Worm (Caenorhabditis elegans): Measurements from ENCODE around the gene Y53C12A.10.

- TF ChIP-seq flt-1 (GFP tag; IDR thresholded peaks at IDR 0.05) (no peak), klf-2 (GFP tag; conservative IDR thresholded peaks at IDR 0.05) (no peak), cog-1 (tag; optimal IDR thresholded peaks at IDR 0.05) (no peak), ztf-29 (GFP tag; IDR thresholded peaks at IDR 0.05) (no peak), ref-1 (GFP tag; conservative IDR thresholded peaks at IDR 0.05) (no peak), med-1 (GFP tag; optimal IDR thresholded peaks at IDR 0.05; ENCODE audit: insufficient read depth) (no peak)
Measured at ce11 chrII:9656210-9656755, 48.4 kb downstream of the Y53C12A.10 start, which contains the start of gene gstk-1.

All from whole organism, midembryonic.